Worm (Caenorhabditis elegans) whole organism, mixed stage, embryonic: Measurements from ENCODE around the gene R186.3.

Source experiments
- M03D4.4 ChIP-seq: sonication (generic microtip); optimal IDR thresholded peaks from 2 replicates; lab custom pipeline; 2017; ENCODE audit warnings: mild to moderate bottlenecking, missing genetic modification characterization, missing compliant biosample characterization
- bed-3 ChIP-seq: fragments of 200-800 bp; sonication (Bioruptor generic); optimal IDR thresholded peaks from 3 replicates; lab custom pipeline; 2018; ENCODE audit warnings: mild to moderate bottlenecking, missing genetic modification characterization, moderate library complexity, missing compliant biosample characterization
- blmp-1 ChIP-seq: fragments of 150-350 bp; optimal IDR thresholded peaks from 2 replicates; lab custom pipeline; 2014; ENCODE audit warnings: missing biosample characterization, missing genetic modification characterization
- ceh-39 ChIP-seq: fragments of 150-350 bp; optimal IDR thresholded peaks from 2 replicates; lab custom pipeline; 2014; ENCODE audit warnings: missing biosample characterization, missing genetic modification characterization
- ceh-83 ChIP-seq: fragments of 200-800 bp; sonication (Bioruptor generic); optimal IDR thresholded peaks from 2 replicates; lab custom pipeline; 2018; ENCODE audit warnings: mild to moderate bottlenecking, missing genetic modification characterization, missing compliant biosample characterization
- ces-1 ChIP-seq: fragments of 150-350 bp; optimal IDR thresholded peaks from 2 replicates; lab custom pipeline; 2014; ENCODE audit warnings: missing biosample characterization, missing genetic modification reagents, missing genetic modification characterization
- drap-1 ChIP-seq: fragments of 200-800 bp; sonication (Bioruptor generic); optimal IDR thresholded peaks from 3 replicates; lab custom pipeline; 2018; ENCODE audit warnings: mild to moderate bottlenecking, missing genetic modification characterization, missing compliant biosample characterization
- elt-1 ChIP-seq: sonication (generic microtip); optimal IDR thresholded peaks from 2 replicates; lab custom pipeline; 2017; ENCODE audit warnings: missing genetic modification characterization, mild to moderate bottlenecking, missing compliant biosample characterization, antibody characterized with exemption, moderate library complexity, borderline replicate concordance; ENCODE audit not compliant: insufficient read depth
- elt-3 ChIP-seq: fragments of 150-350 bp; optimal IDR thresholded peaks from 2 replicates; lab custom pipeline; 2014; ENCODE audit warnings: missing biosample characterization, missing genetic modification characterization
- flh-1 ChIP-seq: fragments of 200-800 bp; sonication (Bioruptor generic); optimal IDR thresholded peaks from 2 replicates; lab custom pipeline; 2018; ENCODE audit warnings: mild to moderate bottlenecking, missing genetic modification characterization, moderate library complexity, missing compliant biosample characterization
- lin-13 ChIP-seq: fragments of 150-350 bp; optimal IDR thresholded peaks from 2 replicates; lab custom pipeline; 2014; ENCODE audit warnings: missing biosample characterization, missing genetic modification characterization
- lin-32 ChIP-seq: fragments of 200-800 bp; sonication (Bioruptor generic); optimal IDR thresholded peaks from 2 replicates; lab custom pipeline; 2018; ENCODE audit warnings: mild to moderate bottlenecking, missing genetic modification characterization, missing compliant biosample characterization
- lsy-2 ChIP-seq: fragments of 150-350 bp; optimal IDR thresholded peaks from 2 replicates; lab custom pipeline; 2014; ENCODE audit warnings: missing biosample characterization, missing genetic modification characterization
- mab-5 ChIP-seq: fragments of 150-350 bp; optimal IDR thresholded peaks from 2 replicates; lab custom pipeline; 2014; ENCODE audit warnings: missing biosample characterization, missing genetic modification characterization
- mls-2 ChIP-seq: sonication (generic microtip); optimal IDR thresholded peaks from 2 replicates; lab custom pipeline; 2016; ENCODE audit warnings: mild to moderate bottlenecking, missing genetic modification characterization, moderate library complexity, missing compliant biosample characterization
- nhr-2 ChIP-seq: fragments of 150-350 bp; optimal IDR thresholded peaks from 2 replicates; lab custom pipeline; 2014; ENCODE audit warnings: missing biosample characterization, missing genetic modification characterization
- nhr-237 ChIP-seq: fragments of 150-350 bp; optimal IDR thresholded peaks from 2 replicates; lab custom pipeline; 2014; ENCODE audit warnings: missing biosample characterization, missing genetic modification characterization
- nhr-28 ChIP-seq: fragments of 150-350 bp; optimal IDR thresholded peaks from 2 replicates; lab custom pipeline; 2014; ENCODE audit warnings: missing biosample characterization, missing genetic modification characterization
- nhr-76 ChIP-seq: sonication (generic microtip); optimal IDR thresholded peaks from 2 replicates; lab custom pipeline; 2017; ENCODE audit warnings: missing biosample characterization, missing genetic modification characterization
- pha-4 ChIP-seq: fragments of 150-350 bp; optimal IDR thresholded peaks from 2 replicates; lab custom pipeline; 2018; ENCODE audit warnings: missing biosample characterization, missing genetic modification reagents, missing genetic modification characterization
- sem-2 ChIP-seq: fragments of 200-800 bp; sonication (Bioruptor generic); optimal IDR thresholded peaks from 2 replicates; lab custom pipeline; 2018; ENCODE audit warnings: mild to moderate bottlenecking, missing genetic modification characterization, missing compliant biosample characterization
- snpc-4 ChIP-seq: fragments of 150-350 bp; optimal IDR thresholded peaks from 2 replicates; lab custom pipeline; 2014; ENCODE audit warnings: missing biosample characterization, missing genetic modification characterization
- sptf-1 ChIP-seq: sonication (generic microtip); optimal IDR thresholded peaks from 2 replicates; lab custom pipeline; 2017; ENCODE audit warnings: mild to moderate bottlenecking, missing genetic modification characterization, moderate library complexity, missing compliant biosample characterization
- tbx-8 ChIP-seq: fragments of 200-800 bp; sonication (Bioruptor generic); optimal IDR thresholded peaks from 2 replicates; lab custom pipeline; 2018; ENCODE audit warnings: mild to moderate bottlenecking, missing genetic modification characterization, moderate library complexity, missing compliant biosample characterization
- unc-120 ChIP-seq: sonication (generic microtip); optimal IDR thresholded peaks from 2 replicates; lab custom pipeline; 2017; ENCODE audit warnings: missing genetic modification characterization, missing compliant biosample characterization; ENCODE audit not compliant: poor library complexity, severe bottlenecking
- unc-39 ChIP-seq: fragments of 150-350 bp; optimal IDR thresholded peaks from 2 replicates; lab custom pipeline; 2014; ENCODE audit warnings: missing biosample characterization, missing genetic modification characterization
- unc-62 ChIP-seq: fragments of 150-350 bp; optimal IDR thresholded peaks from 2 replicates; lab custom pipeline; 2014; ENCODE audit warnings: missing biosample characterization, missing genetic modification reagents, missing genetic modification characterization
- zip-8 ChIP-seq: fragments of 150-350 bp; optimal IDR thresholded peaks from 2 replicates; lab custom pipeline; 2014; ENCODE audit warnings: missing biosample characterization, missing genetic modification characterization
- ztf-11 ChIP-seq: fragments of 150-350 bp; optimal IDR thresholded peaks from 2 replicates; lab custom pipeline; 2014; ENCODE audit warnings: missing biosample characterization, missing genetic modification characterization

Gene R186.3

DNA sequence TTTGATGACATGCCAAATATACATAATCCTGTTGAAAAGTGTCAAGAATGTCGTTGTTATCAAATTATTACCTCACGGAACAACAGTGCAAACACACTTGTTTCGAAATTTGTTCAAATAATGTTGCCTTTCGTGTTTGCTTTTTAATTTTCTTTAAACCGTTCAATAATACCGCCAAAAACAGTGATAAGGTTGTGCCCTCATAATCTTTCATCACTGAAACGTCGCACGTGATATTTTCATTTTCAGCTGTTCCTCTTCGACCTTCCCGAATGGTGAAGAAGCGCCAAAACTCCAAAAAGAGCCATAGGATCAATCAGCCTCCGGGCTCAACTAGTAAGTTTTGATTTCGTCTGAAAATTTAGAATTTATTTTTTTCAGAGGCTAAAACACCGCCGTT, 35.1 kb upstream of the R186.3 start, which contains the start of gene inft-2:
TSS of gene inft-2 (plus strand) at position 248 of the 400 bp plus-strand sequence.
- TF ChIP-seq drap-1 (GFP tag; lab: Kevin White, UChicago) (no peak), nhr-28 (tag; lab: Kevin White, UChicago) (no peak), bed-3 (GFP tag; lab: Kevin White, UChicago) (no peak), tbx-8 (GFP tag; lab: Kevin White, UChicago) (no peak), sem-2 (GFP tag; lab: Kevin White, UChicago) (no peak), pha-4 (tag; lab: Kevin White, UChicago) (no peak), mls-2 (tag; lab: Kevin White, UChicago) (no peak), ceh-83 (GFP tag; lab: Kevin White, UChicago) (no peak), snpc-4 (tag; lab: Kevin White, UChicago) (no peak), elt-3 (no peak), ztf-11 (tag; lab: Kevin White, UChicago) (no peak), mab-5 (tag; lab: Kevin White, UChicago) (no peak)

DNA sequence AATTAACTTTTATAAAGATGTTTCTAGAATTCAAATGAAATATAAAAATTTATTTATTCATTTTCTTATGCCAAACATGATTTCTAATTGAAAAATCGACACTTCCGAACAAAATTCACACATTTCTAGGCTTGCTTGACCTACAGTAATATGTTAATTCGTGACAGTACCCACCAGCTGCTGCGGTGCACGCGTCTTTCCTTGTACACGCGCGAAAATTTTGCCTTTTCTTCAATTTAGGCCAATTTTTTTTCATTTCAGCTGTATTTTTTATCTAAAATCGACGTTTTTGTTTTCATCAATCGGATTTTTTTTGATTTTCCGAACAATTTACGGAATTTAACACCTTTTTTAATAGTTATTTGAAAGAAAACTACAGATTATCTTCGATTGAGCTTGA, 33.1 kb upstream of the R186.3 start:
- TF ChIP-seq elt-3, result no peak
- no peak for TF ChIP-seq pha-4 (tag; lab: Kevin White, UChicago)
- no peak for TF ChIP-seq lsy-2 (tag; lab: Kevin White, UChicago)
- no peak for TF ChIP-seq nhr-28 (tag; lab: Kevin White, UChicago)
- no peak for TF ChIP-seq mls-2 (tag; lab: Kevin White, UChicago)
- TF ChIP-seq zip-8 (tag; lab: Kevin White, UChicago), result no peak
- no peak for TF ChIP-seq nhr-237
- no peak for TF ChIP-seq nhr-76 (tag; lab: Kevin White, UChicago)

DNA sequence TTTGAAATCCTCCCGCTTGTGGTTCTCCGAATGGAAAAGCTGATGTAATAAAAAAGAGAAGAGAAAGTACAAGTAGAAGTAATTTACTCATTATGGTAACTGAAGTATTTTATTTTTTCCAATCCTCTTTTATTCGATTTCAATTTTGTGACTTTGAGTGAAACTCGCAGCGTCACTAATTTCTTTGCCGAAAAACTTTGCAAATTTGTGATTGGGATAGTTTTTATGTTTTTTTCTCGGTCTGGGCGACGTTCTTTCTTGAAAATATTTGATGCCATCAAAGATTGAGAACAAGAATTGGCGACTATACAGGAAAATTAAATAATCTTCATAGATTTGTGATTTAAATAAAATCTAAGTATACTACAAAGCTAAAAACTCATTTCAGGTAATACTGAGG, 32.5 kb upstream of the R186.3 start, which contains the start of gene far-4:
TSS of gene far-4 (minus strand) at position 101 of the 400 bp plus-strand sequence.
- TF ChIP-seq lin-32 (GFP tag; lab: Kevin White, UChicago), result no peak
- no peak for TF ChIP-seq lsy-2 (tag; lab: Kevin White, UChicago)
- TF ChIP-seq nhr-76 (tag; lab: Kevin White, UChicago), result no peak
- no peak for TF ChIP-seq ztf-11 (tag; lab: Kevin White, UChicago)
- no peak for TF ChIP-seq flh-1 (GFP tag; lab: Kevin White, UChicago)
- no peak for TF ChIP-seq mls-2 (tag; lab: Kevin White, UChicago)
- TF ChIP-seq elt-3, result no peak
- no peak for TF ChIP-seq elt-1 (tag; lab: Kevin White, UChicago)
- TF ChIP-seq unc-62 (GFP tag; lab: Kevin White, UChicago), result no peak
- TF ChIP-seq sem-2 (GFP tag; lab: Kevin White, UChicago), result no peak
- TF ChIP-seq bed-3 (GFP tag; lab: Kevin White, UChicago), result no peak
- no peak for TF ChIP-seq lin-13 (tag; lab: Kevin White, UChicago)
- TF ChIP-seq ces-1 (GFP tag; lab: Kevin White, UChicago), result no peak
- no peak for TF ChIP-seq mab-5 (tag; lab: Kevin White, UChicago)

DNA sequence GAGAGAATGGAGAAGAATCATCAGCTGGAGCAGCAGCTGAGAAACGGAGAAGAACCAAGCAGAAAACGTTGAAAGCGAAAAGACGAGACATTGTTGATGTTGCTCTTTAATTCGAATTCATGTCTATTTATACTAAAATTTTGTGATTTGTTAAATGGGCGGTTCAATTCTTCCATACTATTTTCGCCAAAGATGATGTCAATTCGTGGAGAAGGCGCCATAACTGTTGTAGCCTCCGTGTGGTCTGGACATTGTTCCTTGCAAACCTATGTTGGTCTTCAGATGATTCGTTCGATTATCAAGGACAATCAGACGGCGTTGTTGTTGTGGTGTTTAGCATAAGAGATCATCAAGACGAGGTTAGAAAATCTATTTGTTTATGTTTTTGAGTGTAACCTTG, 30.4 kb upstream of the R186.3 start, which contains the start of gene far-3:
TSS of gene far-3 (minus strand) at position 101 of the 400 bp plus-strand sequence.
- TF ChIP-seq unc-39 (tag; lab: Kevin White, UChicago) (no peak), elt-3 (no peak), nhr-2 (tag; lab: Kevin White, UChicago) (no peak), drap-1 (GFP tag; lab: Kevin White, UChicago) (no peak), unc-62 (GFP tag; lab: Kevin White, UChicago) (no peak), M03D4.4 (no peak), flh-1 (GFP tag; lab: Kevin White, UChicago) (no peak), sptf-1 (tag; lab: Kevin White, UChicago) (no peak)

DNA sequence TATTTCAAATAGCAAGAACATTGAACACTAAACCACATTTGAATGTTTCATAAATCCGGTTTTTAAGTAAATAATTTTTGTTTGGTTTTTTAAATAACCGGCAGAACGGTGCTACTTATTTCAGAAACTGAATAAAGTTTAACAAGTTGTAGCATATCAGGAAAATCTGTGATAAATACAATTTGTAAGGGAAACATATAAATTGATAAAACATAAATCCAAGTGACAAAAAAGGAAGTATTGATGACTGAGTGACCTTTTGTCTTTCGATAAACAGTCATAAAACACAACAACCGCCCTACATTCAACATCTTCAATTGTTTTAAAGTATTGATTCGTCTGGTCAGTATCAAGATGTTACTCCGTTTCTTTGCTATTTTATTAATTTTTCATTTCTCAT, 28.3 kb upstream of the R186.3 start, which contains the start of gene far-5:
TSS of gene far-5 (plus strand) at position 301 of the 400 bp plus-strand sequence.
- TF ChIP-seq nhr-28 (tag; lab: Kevin White, UChicago), result no peak

DNA sequence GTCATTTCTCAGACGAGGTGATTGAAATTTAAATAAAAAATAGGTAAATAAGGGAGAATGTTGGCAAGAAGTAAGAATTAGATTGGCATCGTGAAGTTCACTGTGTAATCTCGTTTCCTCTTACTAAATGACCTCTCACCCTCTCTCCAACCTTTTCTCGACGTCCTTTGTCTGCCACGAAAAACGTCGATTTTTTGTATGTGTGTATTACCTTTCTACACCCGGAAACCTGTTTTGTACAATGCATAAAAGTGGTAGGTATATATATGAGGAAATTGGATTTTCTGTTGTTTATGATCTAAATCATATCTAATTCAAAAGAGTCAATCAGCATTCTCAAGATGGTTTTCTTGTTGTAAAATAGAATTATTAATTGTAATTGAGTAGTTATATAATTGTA, 25.9 kb upstream of the R186.3 start, which contains the start of the genes F15B9.11 and dsl-7:
TSS of gene F15B9.11 (minus strand) at position 5 of the 400 bp plus-strand sequence.
TSS of gene dsl-7 (plus strand) at position 260 of the 400 bp plus-strand sequence.
- TF ChIP-seq lsy-2 (tag; lab: Kevin White, UChicago) (no peak), ceh-83 (GFP tag; lab: Kevin White, UChicago) (no peak), unc-120 (no peak), blmp-1 (tag; lab: Kevin White, UChicago) (no peak), ceh-39 (no peak)
